Worm (Caenorhabditis elegans): ENCODE data around the gene gsto-3.
A peak's percentile ranks its signal among the peaks of the same experiment; 100 is the strongest.

Gene gsto-3

ce11 chrIII:381198-381597, at the start of gene gsto-3:
Gene gsto-3, minus strand, starts transcription at chrIII:381298.
- TF ChIP-seq klf-2 (GFP tag; conservative IDR thresholded peaks at IDR 0.05) (no peak), ztf-23 (GFP tag; IDR thresholded peaks at IDR 0.05) (no peak), ztf-29 (GFP tag; IDR thresholded peaks at IDR 0.05) (no peak), ref-1 (GFP tag; conservative IDR thresholded peaks at IDR 0.05) (no peak), tab-1 (GFP tag; IDR thresholded peaks at IDR 0.05) (no peak), cog-1 (tag; optimal IDR thresholded peaks at IDR 0.05) (no peak), T22C8.4 (GFP tag; IDR thresholded peaks at IDR 0.05) (no peak), flt-1 (GFP tag; IDR thresholded peaks at IDR 0.05) (no peak), med-1 (GFP tag; optimal IDR thresholded peaks at IDR 0.05; ENCODE audit: insufficient read depth) (no peak)

ce11 chrIII:429038-429437, 47.9 kb upstream of the gsto-3 start, which contains the start of gene cec-8:
Gene cec-8, plus strand, starts transcription at chrIII:429338.
- no peak for TF ChIP-seq ref-1 (GFP tag; conservative IDR thresholded peaks at IDR 0.05)
- TF ChIP-seq flt-1 (GFP tag; IDR thresholded peaks at IDR 0.05) = no peak
- TF ChIP-seq cog-1 (tag; optimal IDR thresholded peaks at IDR 0.05) = no peak
- no peak for TF ChIP-seq ztf-23 (GFP tag; IDR thresholded peaks at IDR 0.05)
- TF ChIP-seq med-1 (GFP tag; optimal IDR thresholded peaks at IDR 0.05; ENCODE audit: insufficient read depth) = no peak
- TF ChIP-seq ztf-29 (GFP tag; IDR thresholded peaks at IDR 0.05) = no peak

- TF ChIP-seq cog-1 (tag; optimal IDR thresholded peaks at IDR 0.05) = no peak
- no peak for TF ChIP-seq ztf-29 (GFP tag; IDR thresholded peaks at IDR 0.05)
- no peak for TF ChIP-seq med-1 (GFP tag; optimal IDR thresholded peaks at IDR 0.05; ENCODE audit: insufficient read depth)
- TF ChIP-seq klf-2 (GFP tag; conservative IDR thresholded peaks at IDR 0.05) = no peak
- no peak for TF ChIP-seq T22C8.4 (GFP tag; IDR thresholded peaks at IDR 0.05)
- no peak for TF ChIP-seq flt-1 (GFP tag; IDR thresholded peaks at IDR 0.05)
- TF ChIP-seq ref-1 (GFP tag; conservative IDR thresholded peaks at IDR 0.05) = no peak
- no peak for TF ChIP-seq tab-1 (GFP tag; IDR thresholded peaks at IDR 0.05)
- no peak for TF ChIP-seq ztf-23 (GFP tag; IDR thresholded peaks at IDR 0.05)
Observed at ce11 chrIII:423875-424274, 42.8 kb upstream of the gsto-3 start.

- TF ChIP-seq ztf-23 (GFP tag; IDR thresholded peaks at IDR 0.05) (no peak), med-1 (GFP tag; optimal IDR thresholded peaks at IDR 0.05; ENCODE audit: insufficient read depth) (no peak), T22C8.4 (GFP tag; IDR thresholded peaks at IDR 0.05) (no peak), ztf-29 (GFP tag; IDR thresholded peaks at IDR 0.05) (no peak), tab-1 (GFP tag; IDR thresholded peaks at IDR 0.05) (no peak), klf-2 (GFP tag; conservative IDR thresholded peaks at IDR 0.05) (no peak), cog-1 (tag; optimal IDR thresholded peaks at IDR 0.05) (no peak), ref-1 (GFP tag; conservative IDR thresholded peaks at IDR 0.05) (no peak)
Observed at ce11 chrIII:422553-422952, 41.5 kb upstream of the gsto-3 start.

ce11 chrIII:418649-419048, 37.6 kb upstream of the gsto-3 start, which contains the start of gene stim-1:
Gene stim-1, minus strand, starts transcription at chrIII:418749.
- TF ChIP-seq tab-1 (GFP tag; IDR thresholded peaks at IDR 0.05) (no peak), cog-1 (tag; optimal IDR thresholded peaks at IDR 0.05) (no peak), med-1 (GFP tag; optimal IDR thresholded peaks at IDR 0.05; ENCODE audit: insufficient read depth) (no peak), flt-1 (GFP tag; IDR thresholded peaks at IDR 0.05) (no peak), T22C8.4 (GFP tag; IDR thresholded peaks at IDR 0.05) (no peak), ztf-29 (GFP tag; IDR thresholded peaks at IDR 0.05) (no peak), ztf-23 (GFP tag; IDR thresholded peaks at IDR 0.05) (no peak), klf-2 (GFP tag; conservative IDR thresholded peaks at IDR 0.05) (no peak), ref-1 (GFP tag; conservative IDR thresholded peaks at IDR 0.05) (no peak)

- TF ChIP-seq ztf-29 (GFP tag; IDR thresholded peaks at IDR 0.05) (peak; percentile 55; the same call in 1 of the 2 replicates), tab-1 (GFP tag; IDR thresholded peaks at IDR 0.05) (peak; percentile 73; the same call in 1 of the 2 replicates), ztf-23 (GFP tag; IDR thresholded peaks at IDR 0.05) (peak; percentile 90), flt-1 (GFP tag; IDR thresholded peaks at IDR 0.05) (peak; percentile 9; the same call in 1 of the 2 replicates), klf-2 (GFP tag; conservative IDR thresholded peaks at IDR 0.05) (peak; percentile 93), ref-1 (GFP tag; conservative IDR thresholded peaks at IDR 0.05) (peak; percentile 77), T22C8.4 (GFP tag; IDR thresholded peaks at IDR 0.05) (peak; percentile 54)
Observed at ce11 chrIII:415331-415775, 34.3 kb upstream of the gsto-3 start.

- TF ChIP-seq ref-1 (GFP tag; conservative IDR thresholded peaks at IDR 0.05) = no peak
- TF ChIP-seq med-1 (GFP tag; optimal IDR thresholded peaks at IDR 0.05; ENCODE audit: insufficient read depth) = no peak
- no peak for TF ChIP-seq flt-1 (GFP tag; IDR thresholded peaks at IDR 0.05)
- TF ChIP-seq klf-2 (GFP tag; conservative IDR thresholded peaks at IDR 0.05) = no peak
- TF ChIP-seq cog-1 (tag; optimal IDR thresholded peaks at IDR 0.05) = no peak
- TF ChIP-seq tab-1 (GFP tag; IDR thresholded peaks at IDR 0.05) = no peak
- no peak for TF ChIP-seq ztf-29 (GFP tag; IDR thresholded peaks at IDR 0.05)
- no peak for TF ChIP-seq T22C8.4 (GFP tag; IDR thresholded peaks at IDR 0.05)
- no peak for TF ChIP-seq ztf-23 (GFP tag; IDR thresholded peaks at IDR 0.05)
Observed at ce11 chrIII:402168-402813, 21.2 kb upstream of the gsto-3 start, which contains the start of the genes Y55B1BL.1 and Y55B1BL.2. Gene Y55B1BL.1, plus strand, starts transcription at chrIII:402384. Gene Y55B1BL.2, plus strand, starts transcription at chrIII:402763.

ce11 chrIII:400898-401297, 19.8 kb upstream of the gsto-3 start:
- no peak for TF ChIP-seq med-1 (GFP tag; optimal IDR thresholded peaks at IDR 0.05; ENCODE audit: insufficient read depth)
- no peak for TF ChIP-seq tab-1 (GFP tag; IDR thresholded peaks at IDR 0.05)
- no peak for TF ChIP-seq ref-1 (GFP tag; conservative IDR thresholded peaks at IDR 0.05)

ce11 chrIII:385068-385467, 4.0 kb upstream of the gsto-3 start:
- TF ChIP-seq cog-1 (tag; optimal IDR thresholded peaks at IDR 0.05) (no peak), med-1 (GFP tag; optimal IDR thresholded peaks at IDR 0.05; ENCODE audit: insufficient read depth) (no peak), ztf-29 (GFP tag; IDR thresholded peaks at IDR 0.05) (no peak), flt-1 (GFP tag; IDR thresholded peaks at IDR 0.05) (no peak), klf-2 (GFP tag; conservative IDR thresholded peaks at IDR 0.05) (no peak), tab-1 (GFP tag; IDR thresholded peaks at IDR 0.05) (no peak), T22C8.4 (GFP tag; IDR thresholded peaks at IDR 0.05) (no peak), ref-1 (GFP tag; conservative IDR thresholded peaks at IDR 0.05) (no peak), ztf-23 (GFP tag; IDR thresholded peaks at IDR 0.05) (no peak)
